Worm (Caenorhabditis elegans) whole organism, early embryonic: ENCODE measurements around the gene C52E4.7.

ENCODE experiments used
- ama-1 ChIP-seq: fragments of 150-350 bp; optimal IDR thresholded peaks from 2 replicates; lab custom pipeline; 2014
- ceh-13 ChIP-seq: fragments of 200-800 bp; sonication (Bioruptor generic); optimal IDR thresholded peaks from 2 replicates; lab custom pipeline; 2018; ENCODE audit warnings: mild to moderate bottlenecking, missing genetic modification characterization, missing compliant biosample characterization
- hnd-1 ChIP-seq: sonication (generic microtip); optimal IDR thresholded peaks from 2 replicates; lab custom pipeline; 2016; ENCODE audit warnings: missing genetic modification characterization, missing compliant biosample characterization
- tra-4 ChIP-seq: sonication (generic microtip); optimal IDR thresholded peaks from 2 replicates; lab custom pipeline; 2017; ENCODE audit warnings: missing genetic modification characterization, missing compliant biosample characterization

DNA sequence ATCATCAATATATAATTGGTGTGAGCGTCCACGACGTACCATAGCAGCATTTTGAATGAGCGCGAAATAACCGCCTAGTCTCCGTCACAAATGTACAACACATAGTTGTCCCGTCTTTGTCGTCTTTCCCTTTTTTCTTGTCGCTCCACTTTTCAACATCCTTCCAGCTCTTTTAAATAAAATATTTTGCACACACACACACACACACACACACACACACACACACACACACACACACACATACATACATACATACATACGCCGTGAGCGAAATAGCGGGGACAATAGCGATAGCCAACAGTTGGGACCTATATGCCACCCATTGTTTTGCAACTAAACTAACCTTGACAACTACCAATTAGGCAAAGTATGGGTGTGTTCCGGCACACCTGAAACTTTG, 44.2 kb downstream of the C52E4.7 start:
- no peak for TF ChIP-seq ama-1
- no peak for TF ChIP-seq ceh-13 (GFP tag; lab: Kevin White, UChicago)
- no peak for TF ChIP-seq hnd-1 (tag; lab: Kevin White, UChicago)
- no peak for TF ChIP-seq tra-4 (tag; lab: Kevin White, UChicago)
